Fruit fly (Drosophila melanogaster) S2 (cell line): ENCODE measurements around the gene CG34308.

Source experiments
- CG8478 ChIP-seq: fragments of >200 bp; optimal IDR thresholded peaks from 2 replicates; lab custom pipeline; 2018
- CTCF ChIP-seq, 2 experiments: fragments of >200 bp; optimal IDR thresholded peaks; 2 replicates each; lab custom pipeline; 2018

DNA sequence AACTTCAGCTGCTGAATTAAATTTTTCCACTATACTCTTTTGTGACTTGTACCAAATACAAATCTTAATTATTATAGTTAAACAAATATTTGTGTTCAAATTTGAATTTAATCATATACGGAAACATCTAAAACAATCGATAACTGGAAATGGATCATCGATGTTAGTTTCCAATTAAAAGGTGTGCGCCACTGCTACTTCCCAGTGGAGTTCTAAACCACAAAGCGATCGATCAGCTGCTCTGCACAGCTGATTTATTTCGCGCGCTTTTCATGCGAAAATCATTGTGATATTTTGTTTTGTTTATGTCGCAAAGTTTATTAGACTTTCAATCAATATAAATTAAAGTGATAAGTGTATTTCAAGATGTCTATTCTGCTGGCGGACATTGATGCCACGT, 647 bp upstream of the CG34308 start, which contains the start of gene timeout:
- no peak for TF ChIP-seq CG8478 (lab: Kevin White, UChicago)
- peak in 1 of 2 experiments; percentile 55 for TF ChIP-seq CTCF (optimal IDR thresholded peaks at IDR 0.05; lab: Kevin White, UChicago)
